Worm (Caenorhabditis elegans) whole organism, L1 larva: Measurements from ENCODE around the gene sel-9.

Source experiments
- alr-1 ChIP-seq: fragments of 200-800 bp; sonication (Bioruptor generic); optimal IDR thresholded peaks from 2 replicates; lab custom pipeline; 2018; ENCODE audit warnings: borderline replicate concordance, mild to moderate bottlenecking, missing genetic modification characterization, missing compliant biosample characterization
- ces-1 ChIP-seq: fragments of 150-350 bp; optimal IDR thresholded peaks from 2 replicates; lab custom pipeline; 2014; ENCODE audit warnings: missing biosample characterization, missing genetic modification reagents, missing genetic modification characterization
- egl-27 ChIP-seq, 2 experiments: fragments of 150-350 bp in 1 of 2; sonication (generic microtip); optimal IDR thresholded peaks; 3 replicates each; lab custom pipeline; 2017 to 2018; ENCODE audit warnings: missing biosample characterization in 2 of 2, missing genetic modification characterization in 2 of 2, missing genetic modification reagents in 2 of 2
- elt-2 ChIP-seq: sonication (generic microtip); optimal IDR thresholded peaks from 2 replicates; lab custom pipeline; 2016; ENCODE audit warnings: missing genetic modification characterization, mild to moderate bottlenecking, inconsistent platforms, missing compliant biosample characterization, missing genetic modification reagents
- lin-13 ChIP-seq: fragments of 150-350 bp; optimal IDR thresholded peaks from 2 replicates; lab custom pipeline; 2014; ENCODE audit warnings: missing biosample characterization, missing genetic modification reagents, missing genetic modification characterization
- lin-39 ChIP-seq: fragments of 150-350 bp; optimal IDR thresholded peaks from 2 replicates; lab custom pipeline; 2014; ENCODE audit warnings: missing biosample characterization, missing genetic modification reagents, missing genetic modification characterization
- mdl-1 ChIP-seq, 2 experiments: fragments of 150-350 bp; optimal IDR thresholded peaks; 2 replicates each; lab custom pipeline; 2014 to 2017; ENCODE audit warnings: missing biosample characterization in 2 of 2, missing genetic modification characterization in 2 of 2, inconsistent platforms in 1 of 2
- mep-1 ChIP-seq: fragments of 150-350 bp; optimal IDR thresholded peaks from 2 replicates; lab custom pipeline; 2014; ENCODE audit warnings: missing biosample characterization, missing genetic modification characterization
- nhr-28 ChIP-seq: fragments of 150-350 bp; optimal IDR thresholded peaks from 2 replicates; lab custom pipeline; 2014; ENCODE audit warnings: missing biosample characterization, missing genetic modification characterization
- nhr-76 ChIP-seq: sonication (generic microtip); optimal IDR thresholded peaks from 2 replicates; lab custom pipeline; 2017; ENCODE audit warnings: missing biosample characterization, missing genetic modification characterization
- sox-4 ChIP-seq: sonication (generic microtip); optimal IDR thresholded peaks from 2 replicates; lab custom pipeline; 2016; ENCODE audit warnings: missing genetic modification characterization, missing compliant biosample characterization
- unc-62 ChIP-seq: fragments of 150-350 bp; optimal IDR thresholded peaks from 2 replicates; lab custom pipeline; 2014; ENCODE audit warnings: missing biosample characterization, missing genetic modification reagents, missing genetic modification characterization
- zip-4 ChIP-seq: fragments of 200-800 bp; sonication (Bioruptor generic); optimal IDR thresholded peaks from 2 replicates; lab custom pipeline; 2018; ENCODE audit warnings: mild to moderate bottlenecking, missing genetic modification characterization, moderate library complexity, missing compliant biosample characterization
- ztf-11 ChIP-seq, 2 experiments: sonication (generic microtip); optimal IDR thresholded peaks; 2 replicates each; lab custom pipeline; 2016 to 2017; ENCODE audit warnings: missing genetic modification characterization in 2 of 2, missing biosample characterization in 1 of 2, missing compliant biosample characterization in 1 of 2

DNA sequence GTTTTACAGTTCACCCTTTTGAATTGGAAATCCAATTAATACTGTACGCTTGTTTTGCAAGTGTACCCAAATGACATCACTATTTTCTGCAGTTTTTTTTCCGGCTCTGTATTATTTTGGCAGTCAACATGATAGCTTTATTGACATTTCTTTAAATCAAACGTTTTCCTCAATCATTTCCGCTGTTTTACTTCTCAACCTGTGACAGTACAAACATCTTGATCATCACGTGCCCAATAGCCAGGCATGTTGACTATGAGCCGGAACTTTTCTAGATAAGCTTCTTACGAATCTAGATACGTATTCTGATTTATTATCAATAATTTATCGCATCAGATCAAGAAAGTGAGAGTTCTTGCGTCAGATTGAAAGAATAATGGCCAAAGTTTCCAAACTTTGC lies 32.5 kb downstream of the sel-9 start:
- TF ChIP-seq lin-13 (GFP tag; lab: Kevin White, UChicago): no peak
- no peak for TF ChIP-seq zip-4 (GFP tag; lab: Kevin White, UChicago)
- TF ChIP-seq lin-39: no peak
- no peak for TF ChIP-seq nhr-76 (tag; lab: Kevin White, UChicago)
- no peak for TF ChIP-seq mdl-1 (tag; optimal IDR thresholded peaks at IDR 0.05; lab: Kevin White, UChicago)
- TF ChIP-seq alr-1 (tag; lab: Kevin White, UChicago): no peak
- TF ChIP-seq ztf-11 (tag; optimal IDR thresholded peaks at IDR 0.05; lab: Kevin White, UChicago): no peak
- TF ChIP-seq egl-27 (tag; optimal IDR thresholded peaks at IDR 0.05; lab: Kevin White, UChicago): no peak
- TF ChIP-seq elt-2 (tag; lab: Kevin White, UChicago): peak; percentile 97
- no peak for TF ChIP-seq mep-1 (tag; lab: Kevin White, UChicago)
- no peak for TF ChIP-seq ces-1
- no peak for TF ChIP-seq nhr-28 (tag; lab: Kevin White, UChicago)
- TF ChIP-seq unc-62 (GFP tag; lab: Kevin White, UChicago): no peak
- no peak for TF ChIP-seq sox-4
